Fruit fly (Drosophila melanogaster): ENCODE measurements around the gene CG1314.

- TF ChIP-seq dsx (GFP tag; optimal IDR thresholded peaks at IDR 0.05; ENCODE audit: poor library complexity, severe bottlenecking) (no peak), Met (GFP tag; optimal IDR thresholded peaks at IDR 0.05) (no peak)
These were observed 43.0 kb downstream of the CG1314 start for dm6 chrX:20826147-20826546.
